Fruit fly (Drosophila melanogaster) whole organism, embryonic: ENCODE data around the gene Dis3l2.

Experiments
- Abd-B ChIP-seq: fragments of 200-800 bp; sonication (Bioruptor generic); optimal IDR thresholded peaks from 2 replicates; lab custom pipeline; 2018; ENCODE audit warnings: missing biosample characterization, mild to moderate bottlenecking, missing genetic modification characterization, moderate library complexity
- Awh ChIP-seq: fragments of 200-800 bp; sonication (Bioruptor generic); IDR thresholded peaks from 2 replicates; pipeline ENCODE4, ENCODE4 v1.3.6; 2022; ENCODE audit warnings: missing biosample characterization, missing genetic modification characterization
- Bgb ChIP-seq: fragments of 200-800 bp; sonication (Bioruptor generic); IDR thresholded peaks from 2 replicates; pipeline ENCODE4 v1.3.6; 2022; ENCODE audit warnings: missing biosample characterization, missing genetic modification characterization; ENCODE audit not compliant: partially characterized antibody
- CG10431 ChIP-seq: fragments of 200-800 bp; sonication (Bioruptor generic); optimal IDR thresholded peaks from 3 replicates; lab custom pipeline; 2018; ENCODE audit warnings: missing biosample characterization, mild to moderate bottlenecking, missing genetic modification characterization
- CG10543 ChIP-seq: fragments of 200-800 bp; sonication (Bioruptor generic); optimal IDR thresholded peaks from 3 replicates; lab custom pipeline; 2017; ENCODE audit warnings: missing biosample characterization, mild to moderate bottlenecking, missing genetic modification characterization, moderate library complexity
- CG12769 ChIP-seq: fragments of 200-800 bp; sonication (Bioruptor generic); optimal IDR thresholded peaks from 2 replicates; lab custom pipeline; 2019; ENCODE audit warnings: missing biosample characterization, mild to moderate bottlenecking, missing genetic modification characterization, moderate library complexity
- CG15011 ChIP-seq: fragments of 200-800 bp; sonication (Bioruptor generic); optimal IDR thresholded peaks from 3 replicates; lab custom pipeline; 2018; ENCODE audit warnings: missing biosample characterization, mild to moderate bottlenecking, missing genetic modification characterization
- CG15479 ChIP-seq: fragments of 200-800 bp; sonication (Bioruptor generic); optimal IDR thresholded peaks from 3 replicates; lab custom pipeline; 2019; ENCODE audit warnings: missing biosample characterization, mild to moderate bottlenecking, missing genetic modification characterization, moderate library complexity
- CG15514 ChIP-seq: fragments of 200-800 bp; sonication (Bioruptor generic); optimal IDR thresholded peaks from 3 replicates; lab custom pipeline; 2017; ENCODE audit warnings: missing biosample characterization, missing genetic modification characterization, mild to moderate bottlenecking, moderate library complexity, missing genetic modification reagents
- CG1602 ChIP-seq: fragments of 200-800 bp; sonication (Bioruptor generic); optimal IDR thresholded peaks from 3 replicates; lab custom pipeline; 2016; ENCODE audit warnings: missing biosample characterization, missing genetic modification characterization
- CG18764 ChIP-seq: fragments of 200-800 bp; sonication (Bioruptor generic); optimal IDR thresholded peaks from 3 replicates; lab custom pipeline; 2016; ENCODE audit warnings: missing biosample characterization, missing genetic modification characterization
- CG3281 ChIP-seq: fragments of 200-800 bp; sonication (Bioruptor generic); optimal IDR thresholded peaks from 3 replicates; lab custom pipeline; 2017; ENCODE audit warnings: missing biosample characterization, mild to moderate bottlenecking, missing genetic modification characterization
- CG3726 ChIP-seq: fragments of 200-800 bp; sonication (Bioruptor generic); IDR thresholded peaks from 3 replicates; pipeline ENCODE4, ENCODE4 v1.3.6; 2022; ENCODE audit warnings: missing biosample characterization, missing genetic modification characterization
- CG4617 ChIP-seq: fragments of 200-800 bp; sonication (Bioruptor generic); optimal IDR thresholded peaks from 3 replicates; lab custom pipeline; 2016; ENCODE audit warnings: missing biosample characterization, missing genetic modification characterization, borderline replicate concordance
- CG4707 ChIP-seq: fragments of 200-800 bp; sonication (Bioruptor generic); optimal IDR thresholded peaks from 2 replicates; lab custom pipeline; 2018; ENCODE audit warnings: missing biosample characterization, mild to moderate bottlenecking, missing genetic modification characterization, moderate library complexity
- CG6175 ChIP-seq: fragments of 200-800 bp; sonication (Bioruptor generic); IDR thresholded peaks from 3 replicates; pipeline ENCODE4 v1.3.6; 2022; ENCODE audit warnings: missing biosample characterization, missing genetic modification characterization
- CG6254 ChIP-seq: fragments of 200-800 bp; sonication (Bioruptor generic); optimal IDR thresholded peaks from 3 replicates; lab custom pipeline; 2017; ENCODE audit warnings: mild to moderate bottlenecking, missing biosample characterization, missing genetic modification reagents, missing genetic modification characterization
- CG6813 ChIP-seq: fragments of 200-800 bp; sonication (Bioruptor generic); optimal IDR thresholded peaks from 2 replicates; lab custom pipeline; 2017; ENCODE audit warnings: missing biosample characterization, missing genetic modification characterization, mild to moderate bottlenecking, moderate library complexity, missing genetic modification reagents
- CG7556 ChIP-seq: fragments of 200-800 bp; sonication (Bioruptor generic); optimal IDR thresholded peaks from 2 replicates; lab custom pipeline; 2017; ENCODE audit warnings: missing biosample characterization, mild to moderate bottlenecking, missing genetic modification characterization
- CG9876 ChIP-seq: fragments of 200-800 bp; sonication (Bioruptor generic); optimal IDR thresholded peaks from 2 replicates; lab custom pipeline; 2016; ENCODE audit warnings: missing biosample characterization, missing genetic modification characterization
- CrebB ChIP-seq: fragments of 200-800 bp; sonication (Bioruptor generic); optimal IDR thresholded peaks from 3 replicates; lab custom pipeline; 2018; ENCODE audit warnings: missing biosample characterization, mild to moderate bottlenecking, missing genetic modification characterization
- Doc2 ChIP-seq: fragments of 200-800 bp; sonication (Bioruptor generic); IDR thresholded peaks from 2 replicates; pipeline ENCODE4 v1.3.6; 2022; ENCODE audit warnings: missing biosample characterization, missing genetic modification characterization
- Ets97D ChIP-seq: fragments of 200-800 bp; sonication (Bioruptor generic); optimal IDR thresholded peaks from 3 replicates; lab custom pipeline; 2016; ENCODE audit warnings: missing biosample characterization, missing genetic modification characterization
- Gsc ChIP-seq: fragments of 200-800 bp; sonication (Bioruptor generic); IDR thresholded peaks from 2 replicates; pipeline ENCODE4 v1.3.6; 2022; ENCODE audit warnings: missing biosample characterization, missing genetic modification characterization
- H15 ChIP-seq: fragments of 200-800 bp; sonication (Bioruptor generic); IDR thresholded peaks from 3 replicates; pipeline ENCODE4 v1.3.6; 2022; ENCODE audit warnings: missing biosample characterization, missing genetic modification characterization
- Hmx ChIP-seq: fragments of 200-800 bp; sonication (Bioruptor generic); optimal IDR thresholded peaks from 2 replicates; lab custom pipeline; 2016; ENCODE audit warnings: missing biosample characterization, missing genetic modification characterization
- Mad ChIP-seq: fragments of 200-800 bp; sonication (Bioruptor generic); optimal IDR thresholded peaks from 2 replicates; lab custom pipeline; 2016; ENCODE audit warnings: missing biosample characterization, missing genetic modification characterization
- Med ChIP-seq: fragments of 200-800 bp; sonication (Bioruptor generic); peaks from one replicate; lab custom pipeline; 2016; ENCODE audit warnings: missing biosample characterization, missing genetic modification characterization, mild to moderate bottlenecking, inconsistent platforms, moderate library complexity
- Nf-YA ChIP-seq: fragments of 200-800 bp; sonication (Bioruptor generic); IDR thresholded peaks from 2 replicates; pipeline ENCODE4 v1.3.6; 2022; ENCODE audit warnings: missing biosample characterization, missing genetic modification characterization
- Spps ChIP-seq: fragments of 200-800 bp; sonication (Bioruptor generic); optimal IDR thresholded peaks from 2 replicates; lab custom pipeline; 2018; ENCODE audit warnings: missing biosample characterization, mild to moderate bottlenecking, missing genetic modification characterization
- Ssrp ChIP-seq: fragments of 200-800 bp; sonication (Bioruptor generic); optimal IDR thresholded peaks from 2 replicates; lab custom pipeline; 2018; ENCODE audit warnings: missing biosample characterization, mild to moderate bottlenecking, missing genetic modification characterization, moderate library complexity
- amos ChIP-seq: fragments of 200-800 bp; sonication (Bioruptor generic); IDR thresholded peaks from 2 replicates; pipeline ENCODE4 v1.3.6; 2022; ENCODE audit warnings: missing biosample characterization, missing genetic modification characterization; ENCODE audit not compliant: partially characterized antibody
- dmrt99B ChIP-seq: fragments of 200-800 bp; sonication (Bioruptor generic); optimal IDR thresholded peaks from 2 replicates; lab custom pipeline; 2018; ENCODE audit warnings: missing biosample characterization, mild to moderate bottlenecking, missing genetic modification characterization, moderate library complexity
- eve ChIP-seq, 2 experiments: fragments of >200 bp; optimal IDR thresholded peaks; 2 replicates each; lab custom pipeline; 2017; ENCODE audit warnings: missing biosample characterization in 2 of 2, missing genetic modification characterization in 2 of 2
- gt ChIP-seq: fragments of 200-800 bp; sonication (Bioruptor generic); IDR thresholded peaks from 2 replicates; pipeline ENCODE4 v1.3.6; 2022; ENCODE audit warnings: missing biosample characterization, missing genetic modification characterization
- jumu ChIP-seq: fragments of 200-800 bp; sonication (Bioruptor generic); optimal IDR thresholded peaks from 3 replicates; lab custom pipeline; 2016; ENCODE audit warnings: missing biosample characterization, missing genetic modification characterization
- kay ChIP-seq: fragments of 200-800 bp; sonication (Bioruptor generic); optimal IDR thresholded peaks from 2 replicates; lab custom pipeline; 2016; ENCODE audit warnings: missing biosample characterization, missing genetic modification characterization
- lab ChIP-seq: fragments of 200-800 bp; sonication (Bioruptor generic); optimal IDR thresholded peaks from 3 replicates; lab custom pipeline; 2017; ENCODE audit warnings: missing biosample characterization, missing genetic modification characterization, mild to moderate bottlenecking, moderate library complexity, missing genetic modification reagents
- lola ChIP-seq, 3 experiments: fragments of >200 bp in 2 of 3; fragments of 200-800 bp in 1 of 3; sonication (Bioruptor generic) in 1 of 3; optimal IDR thresholded peaks; 2 replicates each; lab custom pipeline; 2017 to 2019; ENCODE audit warnings: missing biosample characterization in 3 of 3, missing genetic modification characterization in 3 of 3, mild to moderate bottlenecking in 1 of 3, moderate library complexity in 1 of 3
- otp ChIP-seq: fragments of 200-800 bp; sonication (Bioruptor generic); IDR thresholded peaks from 3 replicates; pipeline ENCODE4, ENCODE4 v1.3.6; 2022; ENCODE audit warnings: missing biosample characterization, missing genetic modification characterization
- pfk ChIP-seq: fragments of 200-800 bp; sonication (Bioruptor generic); optimal IDR thresholded peaks from 2 replicates; lab custom pipeline; 2018; ENCODE audit warnings: missing biosample characterization, mild to moderate bottlenecking, missing genetic modification characterization, moderate library complexity
- rib ChIP-seq: fragments of 200-800 bp; sonication (Bioruptor generic); IDR thresholded peaks from 2 replicates; pipeline ENCODE4 v1.3.6; 2022; ENCODE audit warnings: missing biosample characterization, missing genetic modification characterization
- sim ChIP-seq: fragments of 200-800 bp; sonication (Bioruptor generic); IDR thresholded peaks from 2 replicates; pipeline ENCODE4 v1.3.6; 2022; ENCODE audit warnings: missing biosample characterization, missing genetic modification characterization
- sr ChIP-seq: fragments of 200-800 bp; sonication (Bioruptor generic); IDR thresholded peaks from 3 replicates; pipeline ENCODE4 v1.3.6; 2022; ENCODE audit warnings: missing biosample characterization, missing genetic modification characterization
- tap ChIP-seq: fragments of 200-800 bp; optimal IDR thresholded peaks from 3 replicates; lab custom pipeline; 2019; ENCODE audit warnings: missing biosample characterization, mild to moderate bottlenecking, missing genetic modification characterization, moderate library complexity
- tin ChIP-seq: fragments of 200-800 bp; sonication (Bioruptor generic); optimal IDR thresholded peaks from 3 replicates; lab custom pipeline; 2016; ENCODE audit warnings: missing biosample characterization, missing genetic modification characterization
- vfl ChIP-seq: fragments of 200-800 bp; sonication (Bioruptor generic); optimal IDR thresholded peaks from 2 replicates; lab custom pipeline; 2016; ENCODE audit warnings: missing biosample characterization, missing genetic modification characterization

Gene Dis3l2

DNA sequence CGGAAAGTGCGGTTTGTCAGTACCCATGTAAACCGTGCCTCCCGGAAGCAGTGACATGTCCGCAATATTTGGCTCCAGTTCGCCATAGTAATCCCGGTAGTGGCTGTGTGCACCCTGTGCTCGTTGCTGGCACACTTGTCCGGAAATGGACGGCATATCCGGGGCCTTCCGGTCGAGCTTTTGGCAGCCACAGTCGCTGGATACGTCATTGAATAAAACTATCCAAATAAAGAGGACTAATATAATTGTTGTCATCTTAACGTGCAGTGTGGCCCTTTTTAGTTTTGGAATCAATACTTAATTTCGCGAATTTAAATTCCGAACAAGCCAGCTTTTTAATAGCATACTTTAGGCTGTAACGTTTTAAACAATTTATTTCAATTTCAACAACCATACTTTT, 36.6 kb upstream of the Dis3l2 start, which contains the start of gene CG7049 (continued):
- TF ChIP-seq CG18764 (GFP tag; lab: Kevin White, UChicago) (no peak), CG12769 (no peak), Spps (tag; lab: Kevin White, UChicago) (peak; percentile 2), CG6254 (GFP tag; lab: Kevin White, UChicago) (peak; percentile 67), jumu (GFP tag; lab: Kevin White, UChicago) (no peak), CG7556 (no peak), kay (no peak), CG15514 (GFP tag; lab: Kevin White, UChicago) (peak; percentile 22), tin (GFP tag; lab: Kevin White, UChicago) (no peak), amos (no peak; the same call in 1 of the 2 replicates), tap (tag; lab: Kevin White, UChicago) (no peak), Ssrp (tag; lab: Kevin White, UChicago) (no peak), Awh (GFP tag; lab: Robert Waterston, UW) (no peak), eve (GFP tag; optimal IDR thresholded peaks at IDR 0.05; lab: Kevin White, UChicago) (no peak), Nf-YA (GFP tag; lab: Robert Waterston, UW) (no peak), CG6813 (GFP tag; lab: Kevin White, UChicago) (no peak), CG10431 (GFP tag; lab: Kevin White, UChicago) (no peak), CG15011 (GFP tag; lab: Kevin White, UChicago) (no peak), Med (GFP tag; lab: Kevin White, UChicago) (peak; percentile 84), Gsc (GFP tag; lab: Robert Waterston, UW) (no peak), CG6175 (GFP tag; lab: Robert Waterston, UW) (no peak), otp (GFP tag; lab: Robert Waterston, UW) (no peak), CG10543 (GFP tag; lab: Kevin White, UChicago) (no peak), H15 (GFP tag; lab: Robert Waterston, UW) (no peak), dmrt99B (tag; lab: Kevin White, UChicago) (no peak), sim (GFP tag; lab: Robert Waterston, UW) (no peak), pfk (no peak), CG3726 (GFP tag; lab: Robert Waterston, UW) (no peak), lab (GFP tag; lab: Kevin White, UChicago) (no peak), Ets97D (GFP tag; lab: Kevin White, UChicago) (peak; percentile 43), Abd-B (no peak), lola (GFP tag; optimal IDR thresholded peaks at IDR 0.05; lab: Kevin White, UChicago) (peak in 1 of 3 experiments; percentile 23), CG3281 (peak; percentile 22), sr (GFP tag; lab: Robert Waterston, UW) (no peak), CrebB (peak; percentile 33), CG15479 (GFP tag; lab: Kevin White, UChicago) (no peak), vfl (GFP tag; lab: Kevin White, UChicago) (no peak), Hmx (GFP tag; lab: Kevin White, UChicago) (no peak), CG1602 (no peak), CG4707 (GFP tag; lab: Kevin White, UChicago) (no peak), CG4617 (peak; percentile 6), Doc2 (no peak), gt (GFP tag; lab: Robert Waterston, UW) (no peak), Mad (GFP tag; lab: Kevin White, UChicago) (no peak), Bgb (GFP tag; lab: Robert Waterston, UW) (no peak), rib (GFP tag; lab: Robert Waterston, UW) (no peak), CG9876 (GFP tag; lab: Kevin White, UChicago) (no peak)
- TF ChIP-seq, all 482 proteins: peak for 43
